Worm (Caenorhabditis elegans) whole organism, L3 larva: Measurements from ENCODE around the gene pccb-1.

ENCODE experiments used
- aly-2 ChIP-seq: fragments of 150-350 bp; optimal IDR thresholded peaks from 2 replicates; lab custom pipeline; 2014; ENCODE audit warnings: missing biosample characterization, missing genetic modification characterization
- ama-1 ChIP-seq: fragments of 150-350 bp; optimal IDR thresholded peaks from 2 replicates; lab custom pipeline; 2018
- elt-1 ChIP-seq: fragments of 150-350 bp; optimal IDR thresholded peaks from 2 replicates; lab custom pipeline; 2014; ENCODE audit warnings: missing biosample characterization, missing genetic modification characterization
- fos-1 ChIP-seq: fragments of 150-350 bp; optimal IDR thresholded peaks from 2 replicates; lab custom pipeline; 2014; ENCODE audit warnings: missing biosample characterization, missing genetic modification characterization
- nhr-11 ChIP-seq: fragments of 150-350 bp; optimal IDR thresholded peaks from 2 replicates; lab custom pipeline; 2014; ENCODE audit warnings: missing biosample characterization, missing genetic modification characterization
- nhr-25 ChIP-seq: sonication (generic microtip); optimal IDR thresholded peaks from 2 replicates; lab custom pipeline; 2017; ENCODE audit warnings: missing biosample characterization, missing genetic modification characterization
- snpc-4 ChIP-seq: fragments of 150-350 bp; optimal IDR thresholded peaks from 2 replicates; lab custom pipeline; 2014; ENCODE audit warnings: missing biosample characterization, missing genetic modification characterization
- tbx-2 ChIP-seq: sonication (generic microtip); optimal IDR thresholded peaks from 2 replicates; lab custom pipeline; 2016; ENCODE audit warnings: mild to moderate bottlenecking, missing genetic modification characterization, missing compliant biosample characterization

DNA sequence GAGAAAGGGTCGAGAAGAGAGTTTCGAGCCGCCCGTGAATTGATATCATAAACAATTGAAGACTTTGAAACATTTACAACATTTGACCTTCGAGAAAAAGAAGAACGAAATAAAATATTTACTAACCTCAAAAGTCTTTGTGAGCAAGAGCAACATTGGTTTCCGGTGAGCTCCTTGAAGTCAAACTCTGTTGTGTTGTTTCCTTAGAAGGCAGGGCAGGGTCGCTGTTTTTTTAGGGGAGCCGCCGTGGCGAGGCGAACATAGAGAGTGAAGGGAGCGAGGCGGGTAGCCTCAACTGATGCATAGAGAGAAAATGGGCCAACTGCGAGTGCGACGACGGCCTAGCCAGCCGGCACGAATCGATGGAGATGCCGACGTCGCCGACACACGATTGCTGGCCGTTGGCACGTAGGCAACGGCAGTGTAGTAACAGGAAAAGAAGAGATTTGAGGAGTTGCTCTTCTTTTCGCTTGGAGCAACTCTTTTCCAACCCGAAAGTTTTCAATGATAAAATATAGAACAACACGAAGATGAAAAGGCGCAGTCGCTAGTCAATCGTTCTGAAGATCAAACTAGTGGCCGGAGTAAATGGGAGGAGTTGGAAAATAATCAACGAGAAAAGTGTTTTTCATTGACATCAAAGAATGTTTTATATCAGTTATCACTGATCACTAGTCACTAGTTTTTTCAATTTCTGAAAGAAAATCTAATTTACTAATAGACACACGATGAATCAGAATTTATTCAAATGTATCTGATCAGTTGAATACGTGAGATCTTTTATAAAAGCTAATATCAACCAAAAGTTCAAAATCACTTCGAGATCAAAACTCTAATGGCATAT lies 26.9 kb downstream of the pccb-1 start, which contains the start of gene mai-1:
- no peak for TF ChIP-seq snpc-4 (tag; lab: Kevin White, UChicago)
- no peak for TF ChIP-seq elt-1
- no peak for TF ChIP-seq aly-2 (tag; lab: Kevin White, UChicago)
- TF ChIP-seq tbx-2 (tag; lab: Kevin White, UChicago) = peak; percentile 31
- TF ChIP-seq nhr-11 = no peak
- no peak for TF ChIP-seq fos-1
- TF ChIP-seq ama-1 = peak; percentile 94
- no peak for TF ChIP-seq nhr-25 (tag; lab: Kevin White, UChicago)
